Worm (Caenorhabditis elegans) whole organism, L2 larva: ENCODE results near the gene C01G12.9.
A peak's percentile ranks its signal among the peaks of the same experiment; 100 is the strongest.

Experiments
- R02D3.7 ChIP-seq: fragments of 150-350 bp; optimal IDR thresholded peaks from 2 replicates; lab custom pipeline; 2014; ENCODE audit warnings: missing biosample characterization, missing genetic modification characterization
- blmp-1 ChIP-seq: sonication (generic microtip); optimal IDR thresholded peaks from 2 replicates; lab custom pipeline; 2017; ENCODE audit warnings: missing genetic modification characterization, mild to moderate bottlenecking, missing compliant biosample characterization, antibody characterized with exemption, moderate library complexity; ENCODE audit not compliant: insufficient read depth
- dmd-4 ChIP-seq: sonication (generic microtip); optimal IDR thresholded peaks from 2 replicates; lab custom pipeline; 2017; ENCODE audit warnings: missing biosample characterization, missing genetic modification characterization
- elt-3 ChIP-seq: sonication (generic microtip); optimal IDR thresholded peaks from 2 replicates; lab custom pipeline; 2017; ENCODE audit warnings: missing biosample characterization, missing genetic modification characterization
- mab-5 ChIP-seq: fragments of 150-350 bp; optimal IDR thresholded peaks from 2 replicates; lab custom pipeline; 2014; ENCODE audit warnings: missing biosample characterization, missing genetic modification characterization
- mdl-1 ChIP-seq, 2 experiments: fragments of 150-350 bp in 1 of 2; sonication (generic microtip) in 1 of 2; optimal IDR thresholded peaks; 2 replicates each; lab custom pipeline; 2017; ENCODE audit warnings: missing biosample characterization in 2 of 2, missing genetic modification characterization in 2 of 2
- nhr-129 ChIP-seq: fragments of 150-350 bp; optimal IDR thresholded peaks from 2 replicates; lab custom pipeline; 2014; ENCODE audit warnings: missing biosample characterization, missing genetic modification characterization
- zag-1 ChIP-seq: fragments of 150-350 bp; optimal IDR thresholded peaks from 2 replicates; lab custom pipeline; 2014; ENCODE audit warnings: missing biosample characterization, missing genetic modification characterization
- ztf-1 ChIP-seq: fragments of 200-800 bp; sonication (Bioruptor generic); conservative IDR thresholded peaks from 2 replicates; pipeline ENCODE4 v1.3.6; 2022; ENCODE audit warnings: missing genetic modification characterization, missing compliant biosample characterization

C01G12.9 gene

ce11 chrII:14626883-14627282 is 48.1 kb downstream of the C01G12.9 start:
- TF ChIP-seq ztf-1 (GFP tag; lab: Robert Waterston, UW), result no peak
- peak; percentile 52 for TF ChIP-seq blmp-1 (tag; lab: Kevin White, UChicago)
- TF ChIP-seq dmd-4 (tag; lab: Kevin White, UChicago), result no peak
- TF ChIP-seq R02D3.7, result no peak

DNA sequence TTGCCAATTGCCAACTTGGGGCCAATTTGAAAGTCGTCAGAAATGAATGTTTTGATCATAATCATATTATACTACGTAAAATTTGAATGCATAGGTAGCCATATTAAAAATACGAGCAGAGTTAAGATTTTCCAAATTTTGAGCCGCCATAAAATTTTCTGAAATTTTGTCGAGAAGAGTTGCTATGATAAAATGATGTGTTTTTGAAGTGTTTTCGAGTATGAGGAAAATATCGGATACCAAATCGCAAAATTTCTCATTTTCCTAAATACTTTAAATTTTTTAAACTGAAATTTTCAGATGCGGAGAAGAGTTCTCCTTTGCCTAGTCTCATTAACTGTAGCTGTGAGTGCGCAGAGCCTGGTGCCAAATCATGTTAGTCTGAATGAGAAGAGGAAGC is 48.5 kb downstream of the C01G12.9 start, which contains the start of gene tag-297:
Gene tag-297, plus strand, starts transcription at position 301 of the 400 bp plus-strand sequence.
- TF ChIP-seq nhr-129 (tag; lab: Kevin White, UChicago), result no peak
- TF ChIP-seq dmd-4 (tag; lab: Kevin White, UChicago), result no peak
- TF ChIP-seq elt-3 (tag; lab: Kevin White, UChicago), result no peak
- TF ChIP-seq mab-5, result no peak
- TF ChIP-seq zag-1 (tag; lab: Kevin White, UChicago), result no peak
- TF ChIP-seq mdl-1 (tag; optimal IDR thresholded peaks at IDR 0.05; lab: Kevin White, UChicago), result no peak
